Worm (Caenorhabditis elegans) whole organism, L1 larva: ENCODE results near the gene calu-1.

Experiments
- ces-1 ChIP-seq: fragments of 150-350 bp; optimal IDR thresholded peaks from 2 replicates; lab custom pipeline; 2014; ENCODE audit warnings: missing biosample characterization, missing genetic modification reagents, missing genetic modification characterization
- nhr-11 ChIP-seq: fragments of 150-350 bp; optimal IDR thresholded peaks from 2 replicates; lab custom pipeline; 2014; ENCODE audit warnings: missing biosample characterization, missing genetic modification characterization

DNA sequence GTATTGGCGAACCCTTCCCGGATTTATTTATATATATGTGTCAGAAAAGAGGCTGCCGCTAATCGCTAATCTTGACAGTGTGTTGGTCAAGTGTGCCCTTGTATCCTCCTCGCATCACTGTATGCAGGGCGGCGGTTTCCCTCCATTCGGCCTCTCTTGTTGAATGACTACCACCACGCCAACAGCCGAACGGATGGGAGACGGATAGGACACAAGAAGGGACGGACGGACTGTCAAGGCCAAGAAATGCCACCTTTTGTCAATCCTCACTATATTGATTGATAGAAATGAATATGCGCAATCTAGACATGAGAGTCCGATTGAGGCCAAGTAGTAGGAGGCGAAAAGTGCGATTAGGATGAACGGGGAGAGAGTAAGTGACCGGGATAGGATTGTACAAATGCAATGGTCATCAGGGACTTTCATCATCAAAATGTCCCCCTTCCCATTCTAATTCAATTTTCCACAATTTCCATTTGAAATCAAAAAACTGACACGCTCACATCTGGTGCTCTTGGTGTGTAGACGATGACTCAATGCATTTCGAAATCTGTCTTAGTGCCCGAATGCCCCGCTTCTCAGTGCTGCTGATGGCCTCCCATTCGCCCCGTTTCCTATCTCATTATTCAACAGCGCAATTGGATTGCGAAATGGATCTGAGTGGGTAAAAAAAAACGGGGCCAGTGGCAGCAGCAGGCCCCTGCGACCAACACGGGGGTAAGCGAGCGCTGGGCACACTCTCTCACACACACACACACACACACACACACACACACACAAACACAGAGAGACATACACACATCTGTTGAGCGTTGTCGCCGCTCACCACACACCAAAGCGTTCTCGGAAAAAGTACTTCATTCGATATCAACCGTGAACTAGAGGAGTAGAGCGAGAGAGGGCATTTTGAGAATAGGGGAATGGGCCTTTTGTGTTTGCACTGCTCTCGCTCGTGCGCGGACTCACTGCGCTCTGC, 8.7 kb downstream of the calu-1 start:
- TF ChIP-seq nhr-11 (tag; lab: Kevin White, UChicago) (peak; percentile 22), ces-1 (peak; percentile 45)
